Fruit fly (Drosophila melanogaster) whole organism, adult: ENCODE measurements around the gene CG42869.

ENCODE experiments used
- CG11617 ChIP-seq: fragments of 200-800 bp; sonication (Bioruptor generic); optimal IDR thresholded peaks from 2 replicates; lab custom pipeline; 2017; ENCODE audit warnings: mild to moderate bottlenecking, missing biosample characterization, missing genetic modification reagents, missing genetic modification characterization
- CG33017 ChIP-seq: fragments of 200-800 bp; sonication (Bioruptor generic); optimal IDR thresholded peaks from 2 replicates; lab custom pipeline; 2018; ENCODE audit warnings: missing biosample characterization, mild to moderate bottlenecking, missing genetic modification characterization, moderate library complexity
- CG5204 ChIP-seq: fragments of 200-800 bp; sonication (Bioruptor generic); optimal IDR thresholded peaks from 2 replicates; lab custom pipeline; 2016; ENCODE audit warnings: missing biosample characterization, missing genetic modification characterization
- CG7045 ChIP-seq: fragments of 200-800 bp; sonication (Bioruptor generic); optimal IDR thresholded peaks from 2 replicates; lab custom pipeline; 2017; ENCODE audit warnings: missing biosample characterization, mild to moderate bottlenecking, missing genetic modification characterization
- CG7101 ChIP-seq: fragments of 200-800 bp; sonication (Bioruptor generic); optimal IDR thresholded peaks from 2 replicates; lab custom pipeline; 2018; ENCODE audit warnings: missing biosample characterization, mild to moderate bottlenecking, missing genetic modification characterization, moderate library complexity
- Crg-1 ChIP-seq: fragments of 200-800 bp; sonication (Bioruptor generic); optimal IDR thresholded peaks from 2 replicates; lab custom pipeline; 2016; ENCODE audit warnings: missing biosample characterization, missing genetic modification characterization
- Hr96 ChIP-seq: fragments of 200-800 bp; sonication (Bioruptor generic); optimal IDR thresholded peaks from 2 replicates; lab custom pipeline; 2016; ENCODE audit warnings: missing biosample characterization, missing genetic modification characterization
- cic ChIP-seq: fragments of 200-800 bp; sonication (Bioruptor generic); optimal IDR thresholded peaks from 2 replicates; lab custom pipeline; 2017; ENCODE audit warnings: missing biosample characterization, mild to moderate bottlenecking, missing genetic modification characterization, moderate library complexity
- cnc ChIP-seq, 2 experiments: fragments of >200 bp; optimal IDR thresholded peaks; 2 replicates each; lab custom pipeline; 2017
- kay ChIP-seq: fragments of 200-800 bp; sonication (Bioruptor generic); peaks from one replicate; lab custom pipeline; 2016; ENCODE audit warnings: missing biosample characterization, missing genetic modification characterization, borderline replicate concordance
- toe ChIP-seq: fragments of 200-800 bp; sonication (Bioruptor generic); optimal IDR thresholded peaks from 2 replicates; lab custom pipeline; 2016; ENCODE audit warnings: missing biosample characterization, missing genetic modification characterization

- no peak for TF ChIP-seq CG11617 (GFP tag; lab: Kevin White, UChicago)
- no peak for TF ChIP-seq CG33017 (tag; lab: Kevin White, UChicago)
- no peak for TF ChIP-seq cnc (optimal IDR thresholded peaks at IDR 0.05; lab: Kevin White, UChicago)
- TF ChIP-seq CG7045 (GFP tag; lab: Kevin White, UChicago) = no peak
- no peak for TF ChIP-seq Hr96 (GFP tag; lab: Kevin White, UChicago)
- TF ChIP-seq toe (GFP tag; lab: Kevin White, UChicago) = no peak
- TF ChIP-seq cic (GFP tag; lab: Kevin White, UChicago) = no peak
- no peak for TF ChIP-seq CG7101 (tag; lab: Kevin White, UChicago)
- no peak for TF ChIP-seq Crg-1 (GFP tag; lab: Kevin White, UChicago)
- TF ChIP-seq kay = no peak
- TF ChIP-seq CG5204 = no peak
These were observed 32.6 kb upstream of the CG42869 start, which contains the start of gene Burs for dm6 chr3R:21769218-21769617.
